Fruit fly (Drosophila melanogaster): ENCODE results near the gene ssp6.

DNA sequence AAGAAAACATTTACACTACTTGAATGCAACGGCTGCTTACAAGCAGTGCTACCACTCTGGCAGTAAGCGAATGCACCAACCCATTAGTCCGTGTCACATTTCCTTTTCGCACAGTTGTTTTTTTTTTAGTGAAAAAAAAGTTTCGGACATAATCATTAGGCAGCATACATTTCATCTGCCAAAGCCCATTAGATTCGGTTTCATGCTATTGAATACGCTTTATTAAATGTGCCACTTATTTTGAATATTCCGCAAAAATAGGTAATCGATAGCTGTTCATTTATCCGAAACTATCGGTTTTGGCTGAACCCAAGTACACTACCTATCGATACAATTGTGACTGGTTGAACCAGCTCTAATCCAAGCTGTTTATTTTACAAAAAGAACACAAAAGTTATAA is 21.7 kb upstream of the ssp6 start, which contains the start of gene tant:
- TF ChIP-seq CG8301 (tag; optimal IDR thresholded peaks at IDR 0.05): no peak
- no peak for TF ChIP-seq gl (tag; optimal IDR thresholded peaks at IDR 0.05)
- no peak for TF ChIP-seq EcR (GFP tag; optimal IDR thresholded peaks at IDR 0.05)
- no peak for TF ChIP-seq CG14655 (GFP tag; optimal IDR thresholded peaks at IDR 0.05)
- TF ChIP-seq Ets98B (GFP tag; IDR thresholded peaks at IDR 0.05): no peak
- no peak for TF ChIP-seq CG34367 (tag; optimal IDR thresholded peaks at IDR 0.05)
- no peak for TF ChIP-seq Pif1B (GFP tag; optimal IDR thresholded peaks at IDR 0.05)
